Worm (Caenorhabditis elegans): ENCODE data around the gene fbxb-17.

DNA sequence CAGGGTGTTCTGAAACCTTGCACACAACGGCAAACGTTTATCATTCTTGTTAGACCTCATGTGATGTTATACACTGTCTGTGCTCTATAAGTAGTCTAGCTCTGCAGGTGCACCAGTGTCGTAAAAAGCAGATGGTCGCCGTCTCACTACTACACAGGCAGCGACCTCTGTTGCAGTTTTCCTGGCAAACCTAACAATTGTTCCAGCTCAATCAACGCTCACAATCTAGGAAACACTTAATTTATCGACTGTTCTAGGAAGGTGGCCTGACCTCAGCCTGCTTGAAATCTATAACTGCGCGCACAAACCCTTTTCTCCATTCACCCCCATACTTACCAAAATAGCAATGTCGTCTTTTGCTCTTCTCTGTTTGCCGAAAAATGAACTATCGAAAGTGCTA lies 48.1 kb downstream of the fbxb-17 start, which contains the start of gene fbxb-11:
- TF ChIP-seq sea-1 (GFP tag; conservative IDR thresholded peaks at IDR 0.05), result no peak
- TF ChIP-seq B0310.2 (tag; optimal IDR thresholded peaks at IDR 0.05), result no peak
- no peak for TF ChIP-seq flt-1 (GFP tag; IDR thresholded peaks at IDR 0.05)
- TF ChIP-seq ceh-13 (GFP tag; optimal IDR thresholded peaks at IDR 0.05), result no peak
- no peak for TF ChIP-seq hmbx-1 (tag; optimal IDR thresholded peaks at IDR 0.05)
- TF ChIP-seq ets-7 (tag; optimal IDR thresholded peaks at IDR 0.05), result no peak
- no peak for TF ChIP-seq aly-1 (tag; optimal IDR thresholded peaks at IDR 0.05)

Data from whole organism, early embryonic.